Worm (Caenorhabditis elegans) whole organism, L4/young adult: Measurements from ENCODE around the gene C06A8.6.
A peak's percentile ranks its signal among the peaks of the same experiment; 100 is the strongest.

Experiments used
- W03F9.2 ChIP-seq: fragments of 150-350 bp; optimal IDR thresholded peaks from 2 replicates; lab custom pipeline; 2014; ENCODE audit warnings: missing biosample characterization, missing genetic modification characterization
- dao-5 ChIP-seq: sonication (generic microtip); optimal IDR thresholded peaks from 2 replicates; lab custom pipeline; 2016; ENCODE audit warnings: missing genotype, missing genetic modification characterization, moderate library complexity, missing compliant biosample characterization
- him-1 ChIP-seq: sonication (generic microtip); optimal IDR thresholded peaks from 2 replicates; lab custom pipeline; 2016; ENCODE audit warnings: missing genotype, missing genetic modification reagents, missing genetic modification characterization, missing compliant biosample characterization

C06A8.6 gene

DNA sequence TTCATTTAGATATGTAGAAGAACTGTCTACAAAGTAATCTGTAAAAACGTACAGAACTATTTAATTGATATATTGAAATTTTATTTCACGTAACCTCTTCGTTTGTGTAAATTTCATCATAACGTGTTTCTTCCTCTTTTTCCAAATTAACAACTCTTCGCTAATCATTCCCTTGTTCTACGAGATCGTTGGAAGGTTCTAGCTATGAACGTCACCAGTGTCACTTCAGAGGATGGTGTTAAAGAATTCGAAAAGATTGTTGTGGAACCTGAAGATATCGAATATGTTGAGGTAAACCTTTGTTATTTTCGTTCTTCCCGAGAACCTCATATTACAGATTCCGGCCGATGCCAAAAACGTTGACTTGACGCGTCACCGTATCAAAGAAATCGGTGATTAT is at the start of gene C06A8.6:
TSS of gene C06A8.6 (plus strand) at position 89 of the 400 bp plus-strand sequence.
- TF ChIP-seq him-1 (tag; lab: Kevin White, UChicago) (no peak), W03F9.2 (tag; lab: Kevin White, UChicago) (no peak), dao-5 (no peak)

ce11 chrII:7722784-7723183 is 49.5 kb upstream of the C06A8.6 start:
- no peak for TF ChIP-seq dao-5
- TF ChIP-seq W03F9.2 (tag; lab: Kevin White, UChicago): no peak
- no peak for TF ChIP-seq him-1 (tag; lab: Kevin White, UChicago)

- no peak for TF ChIP-seq dao-5
- no peak for TF ChIP-seq W03F9.2 (tag; lab: Kevin White, UChicago)
- no peak for TF ChIP-seq him-1 (tag; lab: Kevin White, UChicago)
Measured at ce11 chrII:7724603-7725002, 47.7 kb upstream of the C06A8.6 start, which contains the start of gene cpna-2. TSS of gene cpna-2 (plus strand) at chrII:7724903.

ce11 chrII:7736725-7737124 is 35.6 kb upstream of the C06A8.6 start:
- no peak for TF ChIP-seq dao-5
- no peak for TF ChIP-seq him-1 (tag; lab: Kevin White, UChicago)
- TF ChIP-seq W03F9.2 (tag; lab: Kevin White, UChicago): no peak

DNA sequence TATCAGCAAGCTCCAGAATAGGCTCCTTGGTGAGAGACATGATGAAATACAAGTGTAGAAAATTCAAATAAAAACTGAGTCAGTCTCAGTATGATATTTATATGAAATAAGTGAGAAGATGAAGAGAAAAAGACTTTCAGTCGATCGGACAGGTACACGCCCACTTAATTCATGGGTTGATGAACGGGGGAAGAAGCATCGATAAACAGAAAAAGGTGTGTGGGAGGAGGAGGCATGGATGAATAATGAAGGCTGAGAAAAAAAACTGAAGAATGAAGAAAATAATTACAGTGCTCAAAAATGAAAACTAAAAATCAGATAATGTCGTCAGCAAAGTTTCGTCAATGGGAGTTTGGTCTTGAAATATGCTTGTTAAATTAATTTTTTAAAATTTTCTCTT is 18.8 kb upstream of the C06A8.6 start, which contains the start of gene trx-1:
TSS of gene trx-1 (minus strand) at position 101 of the 400 bp plus-strand sequence.
- TF ChIP-seq dao-5: no peak

DNA sequence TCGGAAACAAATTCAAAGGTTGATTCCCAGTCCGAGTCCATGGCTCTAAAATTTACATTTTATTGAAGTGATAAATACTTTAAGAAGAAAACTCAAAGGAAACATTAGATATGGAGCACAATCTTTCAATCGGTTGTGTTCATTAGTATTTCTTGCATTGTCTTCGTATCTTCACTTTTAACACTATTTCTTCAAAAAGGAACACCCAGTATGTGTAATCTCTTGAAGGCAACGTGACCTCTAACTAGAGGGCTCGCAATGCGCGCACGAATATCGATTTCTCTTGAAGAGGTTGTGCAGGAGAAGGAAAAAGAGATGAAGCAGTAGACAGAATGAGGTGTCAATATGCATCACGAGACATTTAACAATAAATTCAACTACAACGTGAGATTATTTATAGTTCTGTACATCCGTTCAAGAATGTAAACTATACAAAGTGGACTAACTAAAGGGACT is 17.2 kb upstream of the C06A8.6 start, which contains the start of the genes B0228.6 and B0228.1:
TSS of gene B0228.6 (minus strand) at position 51 of the 456 bp plus-strand sequence.
TSS of gene B0228.1 (plus strand) at position 228 of the 456 bp plus-strand sequence.
- TF ChIP-seq dao-5: no peak
- no peak for TF ChIP-seq W03F9.2 (tag; lab: Kevin White, UChicago)
- no peak for TF ChIP-seq him-1 (tag; lab: Kevin White, UChicago)

ce11 chrII:7756810-7757209 is 15.5 kb upstream of the C06A8.6 start:
- TF ChIP-seq him-1 (tag; lab: Kevin White, UChicago) (no peak), dao-5 (peak; percentile 38), W03F9.2 (tag; lab: Kevin White, UChicago) (peak; percentile 32)

DNA sequence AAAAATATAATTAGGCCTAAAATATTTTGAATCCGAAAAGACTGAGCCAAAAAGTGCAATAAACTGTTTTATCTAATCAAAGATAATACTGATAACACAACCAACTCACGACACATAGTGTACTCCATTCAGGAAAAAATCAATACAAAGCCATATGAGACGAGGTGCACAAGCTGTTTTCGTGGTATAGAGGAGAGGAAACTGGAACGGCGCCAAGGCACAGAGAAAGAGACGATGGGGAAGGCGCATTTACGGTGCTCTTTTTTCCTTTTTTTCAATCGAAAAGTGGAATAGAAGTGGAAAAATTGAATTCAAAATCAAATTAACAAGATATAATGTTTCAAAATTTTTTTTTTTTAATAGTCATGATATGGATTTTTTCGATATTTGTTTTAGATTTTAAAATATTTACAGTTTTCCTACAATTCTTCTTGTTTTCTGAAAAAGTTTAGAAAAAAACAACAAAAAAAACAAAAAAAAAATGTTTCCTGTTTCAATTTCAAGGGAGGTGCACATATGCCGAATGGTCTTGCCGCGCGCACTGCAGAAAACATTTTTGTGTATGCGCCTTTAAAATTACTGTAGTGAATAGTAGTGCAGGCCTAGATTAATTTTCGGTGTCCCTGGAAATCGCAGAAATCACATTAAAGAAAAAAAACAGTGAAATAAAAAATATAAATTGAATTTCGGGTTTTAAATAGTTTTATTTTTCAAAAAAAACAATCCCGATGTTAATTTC is 13.7 kb upstream of the C06A8.6 start, which contains the start of gene B0228.7:
TSS of gene B0228.7 (minus strand) at position 627 of the 739 bp plus-strand sequence.
- TF ChIP-seq him-1 (tag; lab: Kevin White, UChicago): no peak
- TF ChIP-seq dao-5: no peak
- no peak for TF ChIP-seq W03F9.2 (tag; lab: Kevin White, UChicago)

- TF ChIP-seq W03F9.2 (tag; lab: Kevin White, UChicago): no peak
Measured at ce11 chrII:7761440-7761839, 10.9 kb upstream of the C06A8.6 start, which contains the start of gene B0228.8. TSS of gene B0228.8 (minus strand) at chrII:7761540.

- no peak for TF ChIP-seq dao-5
- TF ChIP-seq him-1 (tag; lab: Kevin White, UChicago): no peak
- TF ChIP-seq W03F9.2 (tag; lab: Kevin White, UChicago): no peak
Measured at ce11 chrII:7763569-7763968, 8.7 kb upstream of the C06A8.6 start, which contains the start of gene B0228.9. TSS of gene B0228.9 (minus strand) at chrII:7763669.

DNA sequence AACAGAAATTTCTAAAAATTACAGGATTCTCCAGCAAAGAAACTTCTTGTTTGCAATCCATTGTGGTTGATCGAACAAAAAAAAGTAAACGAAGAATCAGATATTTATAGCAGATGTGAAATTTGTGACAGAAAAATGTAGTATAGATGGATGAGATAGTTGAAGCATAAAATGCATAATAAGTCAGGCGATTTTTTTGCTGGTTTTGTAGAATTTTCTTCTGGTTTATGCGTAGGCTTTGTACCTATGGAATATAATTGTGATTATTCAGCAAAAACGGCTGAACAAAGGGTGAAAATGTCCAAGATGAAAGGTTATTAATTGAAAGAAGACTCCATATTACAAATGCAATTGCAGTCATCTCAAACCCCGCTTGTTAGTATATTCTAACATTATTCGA is 6.8 kb upstream of the C06A8.6 start, which contains the start of gene srh-39:
TSS of gene srh-39 (minus strand) at position 101 of the 400 bp plus-strand sequence.
- TF ChIP-seq W03F9.2 (tag; lab: Kevin White, UChicago): no peak
- TF ChIP-seq him-1 (tag; lab: Kevin White, UChicago): no peak
- TF ChIP-seq dao-5: no peak

DNA sequence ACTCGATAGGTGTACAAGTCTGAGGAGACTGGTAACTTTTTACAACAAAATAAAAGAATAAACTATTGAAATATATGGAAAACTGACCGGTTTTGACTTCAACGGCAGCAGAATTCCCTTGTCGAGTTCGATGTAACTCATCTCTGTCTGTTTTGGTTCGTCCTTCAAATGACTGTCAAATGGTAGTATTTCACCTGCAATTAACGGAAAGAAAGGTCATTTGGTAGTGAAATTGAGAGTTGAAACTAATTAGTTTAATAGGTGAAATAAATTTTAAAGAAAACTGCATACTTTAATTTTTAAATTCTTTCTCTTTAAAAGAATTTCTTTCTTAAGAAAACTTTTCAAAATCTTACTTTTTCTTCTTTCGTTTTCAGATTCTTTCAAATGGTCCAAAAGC is 3.0 kb upstream of the C06A8.6 start:
- TF ChIP-seq him-1 (tag; lab: Kevin White, UChicago) (no peak), W03F9.2 (tag; lab: Kevin White, UChicago) (no peak), dao-5 (no peak)

ce11 chrII:7770253-7770652 is 2.0 kb upstream of the C06A8.6 start:
- TF ChIP-seq him-1 (tag; lab: Kevin White, UChicago): no peak

DNA sequence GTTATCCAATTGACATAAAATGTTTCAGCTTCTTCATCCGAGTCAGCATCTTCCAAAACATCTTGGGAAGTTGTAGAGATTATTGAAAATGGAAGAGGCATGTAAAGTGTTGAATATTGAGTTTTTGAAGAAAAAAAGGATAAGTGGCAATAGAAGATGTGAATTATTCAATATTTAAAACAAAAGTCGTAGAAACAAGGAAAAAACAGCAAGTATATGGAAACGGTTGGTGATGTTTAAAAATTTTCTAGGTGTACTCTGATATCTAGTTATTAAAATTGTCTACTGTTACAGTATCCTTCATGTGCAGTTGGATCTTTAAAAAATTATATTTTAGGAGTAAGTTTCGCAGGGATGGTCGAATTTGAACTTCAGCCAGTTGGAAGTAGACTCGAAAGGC is 382 bp upstream of the C06A8.6 start, which contains the start of gene C06A8.8:
TSS of gene C06A8.8 (minus strand) at position 101 of the 400 bp plus-strand sequence.
- TF ChIP-seq dao-5 (no peak), W03F9.2 (tag; lab: Kevin White, UChicago) (no peak), him-1 (tag; lab: Kevin White, UChicago) (no peak)
